Worm (Caenorhabditis elegans) whole organism, dauer: Measurements from ENCODE around the gene rsu-1.
"Not testable (repeated sequence)": the region's sequence is repeated elsewhere in the genome, so short reads cannot be mapped to it uniquely, and the experiment has no call there.

ENCODE experiments used
- unc-62 ChIP-seq: sonication (generic microtip); optimal IDR thresholded peaks from 2 replicates; lab custom pipeline; 2017; ENCODE audit warnings: missing biosample characterization, missing genetic modification reagents, missing genetic modification characterization

rsu-1 gene

DNA sequence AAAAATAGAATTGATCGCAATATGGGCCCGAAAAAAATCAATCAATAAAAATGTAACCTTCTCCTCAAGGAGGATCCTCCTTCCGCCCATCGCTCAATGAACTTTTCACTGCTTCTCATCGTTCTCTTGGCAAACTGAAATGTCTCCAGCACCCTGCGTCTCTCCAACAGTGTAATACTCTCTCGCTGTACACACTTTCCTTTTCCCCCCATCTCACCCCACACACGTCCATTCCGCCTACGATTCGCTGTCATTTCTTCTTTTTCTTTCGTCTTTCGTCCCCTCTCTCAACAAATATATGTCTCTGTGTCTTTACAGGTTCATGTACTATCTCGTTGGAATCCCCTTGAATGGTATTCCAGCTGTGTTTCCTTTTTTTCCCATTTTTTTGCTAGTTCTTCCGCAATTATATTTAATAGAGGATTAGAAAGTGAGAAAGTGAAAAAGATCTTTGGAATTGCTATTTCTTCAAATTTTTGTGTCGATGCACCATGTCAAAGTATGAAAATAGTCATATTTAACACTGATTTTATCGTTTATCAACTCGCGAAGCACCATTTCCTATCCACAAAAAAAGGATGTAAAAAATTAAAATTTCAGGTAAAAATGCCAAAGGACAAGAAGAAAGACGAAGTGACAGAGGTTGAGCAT is at the start of gene rsu-1:
TSS of gene rsu-1 (plus strand) at position 601 of the 651 bp plus-strand sequence.
- TF ChIP-seq unc-62 (GFP tag; lab: Kevin White, UChicago): no peak

DNA sequence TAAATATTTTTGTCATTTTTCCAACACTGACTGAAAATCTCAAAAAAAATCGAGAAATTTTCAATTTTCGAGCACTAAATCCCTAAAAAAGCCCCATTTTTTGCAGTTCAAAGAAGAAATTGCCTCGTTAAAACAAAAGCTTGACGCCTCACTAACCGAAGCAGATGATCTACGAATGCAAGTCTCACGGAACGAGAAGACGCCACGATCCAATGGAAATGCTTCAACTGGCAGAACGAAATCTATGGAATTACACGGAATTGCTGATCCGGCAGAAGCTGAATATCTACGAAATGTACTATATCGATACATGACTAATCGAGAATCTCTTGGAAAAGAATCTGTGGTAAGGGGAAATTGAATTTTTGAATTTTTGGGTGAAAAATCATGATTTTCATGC is 47.9 kb upstream of the rsu-1 start:
- TF ChIP-seq unc-62 (GFP tag; lab: Kevin White, UChicago): no peak

ce11 chrIII:3425438-3425837 is 46.4 kb upstream of the rsu-1 start, which contains the start of gene metl-18:
metl-18 (plus strand) TSS chrIII:3425738.
- TF ChIP-seq unc-62 (GFP tag; lab: Kevin White, UChicago): no peak

DNA sequence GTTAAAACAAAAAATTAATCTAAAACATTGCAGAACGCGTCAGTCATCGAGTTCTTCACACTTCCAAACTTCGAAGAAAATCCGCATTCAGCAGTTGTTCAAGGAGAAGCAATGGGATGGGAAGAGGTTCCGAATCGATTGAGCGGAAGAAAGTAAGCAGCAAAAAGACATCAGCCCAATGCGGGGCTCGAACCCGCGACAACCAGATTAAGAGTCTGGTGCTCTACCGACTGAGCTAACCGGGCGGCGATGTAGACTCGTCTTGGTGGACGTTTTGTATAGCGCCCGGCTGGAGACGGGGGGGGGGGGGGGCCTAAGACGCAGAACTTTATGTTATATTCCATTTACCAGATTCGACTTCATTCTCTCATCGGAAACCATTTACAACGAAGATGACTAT is 45.1 kb upstream of the rsu-1 start:
- TF ChIP-seq unc-62 (GFP tag; lab: Kevin White, UChicago): no peak

DNA sequence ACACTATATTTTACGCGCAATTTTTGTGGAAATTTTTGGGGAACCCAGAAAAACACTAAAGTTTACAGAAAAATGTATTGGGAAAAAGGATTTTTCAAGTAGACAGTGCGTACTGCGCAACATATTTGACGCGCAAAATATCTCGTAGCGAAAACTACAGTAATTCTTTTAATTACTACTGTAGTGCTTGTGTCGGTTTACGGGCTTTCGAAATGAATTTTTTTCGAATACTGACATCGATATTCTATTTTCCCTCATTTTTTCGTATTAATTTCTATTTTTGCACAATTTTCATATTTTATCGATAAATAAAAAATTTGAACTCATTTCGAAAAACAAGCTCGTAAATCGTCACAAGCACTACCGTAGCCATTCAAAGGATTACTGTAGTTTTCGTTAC is 43.2 kb upstream of the rsu-1 start:
- TF ChIP-seq unc-62 (GFP tag; lab: Kevin White, UChicago): no peak

ce11 chrIII:3429761-3430160 is 42.0 kb upstream of the rsu-1 start:
- TF ChIP-seq unc-62 (GFP tag; lab: Kevin White, UChicago): no peak

DNA sequence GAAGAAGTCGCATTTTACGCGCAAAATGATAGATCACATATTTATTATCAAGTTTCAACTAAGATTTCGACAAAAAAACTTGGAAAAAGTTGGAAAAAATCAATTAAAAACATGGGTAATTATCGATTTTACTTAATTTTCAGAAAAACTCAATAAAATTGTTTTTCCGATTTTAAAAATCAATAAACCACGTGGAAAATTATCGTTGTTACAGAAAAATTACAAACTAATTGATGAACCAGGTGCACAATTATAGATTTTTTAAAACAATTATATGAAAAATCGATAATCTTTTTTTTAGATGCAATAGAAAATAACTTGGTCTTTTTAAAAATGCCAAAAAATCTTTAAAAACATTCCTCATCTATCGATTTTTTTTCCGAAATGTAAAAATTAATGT is 41.1 kb upstream of the rsu-1 start:
- TF ChIP-seq unc-62 (GFP tag; lab: Kevin White, UChicago): no peak

DNA sequence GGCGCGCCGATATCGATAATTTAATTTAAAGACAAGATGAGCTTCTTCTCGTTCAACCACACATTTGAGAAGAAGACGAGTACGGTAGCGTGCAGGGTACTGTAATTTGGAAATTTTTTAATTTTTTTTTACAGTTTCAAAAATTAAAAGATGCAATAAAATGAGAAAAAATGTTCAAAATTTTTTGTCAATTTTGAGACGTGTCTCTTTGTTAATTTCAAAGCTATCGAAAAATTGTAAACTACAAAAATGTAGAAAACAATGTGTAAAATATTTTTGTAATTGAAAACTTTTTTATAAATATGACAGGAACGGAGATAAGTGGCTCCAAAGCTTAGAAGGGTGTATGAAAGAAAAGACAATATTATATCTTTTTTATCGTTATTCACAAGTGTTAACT is 40.4 kb upstream of the rsu-1 start, which contains the start of gene K01A11.1:
TSS of gene K01A11.1 (minus strand) at position 101 of the 400 bp plus-strand sequence.
- no peak for TF ChIP-seq unc-62 (GFP tag; lab: Kevin White, UChicago)

DNA sequence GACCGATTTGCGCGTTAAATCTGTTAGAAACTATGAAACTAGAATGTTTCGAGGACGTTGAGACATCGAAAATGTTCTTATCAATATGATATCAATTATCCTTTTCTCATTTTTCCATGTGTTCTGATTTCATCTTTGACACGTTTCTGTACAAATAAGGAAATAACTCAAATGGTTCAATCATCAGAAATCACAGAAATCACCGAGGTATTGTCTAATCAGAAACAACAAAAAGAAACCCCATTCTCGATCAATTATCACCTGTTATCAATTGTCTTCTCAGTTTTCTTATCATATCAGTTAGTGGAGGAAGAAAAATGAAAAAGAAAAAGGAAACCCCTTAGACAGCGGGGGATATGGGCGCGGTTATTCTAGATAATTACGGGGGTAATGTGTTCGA is 36.7 kb upstream of the rsu-1 start:
- TF ChIP-seq unc-62 (GFP tag; lab: Kevin White, UChicago): no peak

- TF ChIP-seq unc-62 (GFP tag; lab: Kevin White, UChicago): no peak
Observed at ce11 chrIII:3437139-3437538, 34.7 kb upstream of the rsu-1 start.

DNA sequence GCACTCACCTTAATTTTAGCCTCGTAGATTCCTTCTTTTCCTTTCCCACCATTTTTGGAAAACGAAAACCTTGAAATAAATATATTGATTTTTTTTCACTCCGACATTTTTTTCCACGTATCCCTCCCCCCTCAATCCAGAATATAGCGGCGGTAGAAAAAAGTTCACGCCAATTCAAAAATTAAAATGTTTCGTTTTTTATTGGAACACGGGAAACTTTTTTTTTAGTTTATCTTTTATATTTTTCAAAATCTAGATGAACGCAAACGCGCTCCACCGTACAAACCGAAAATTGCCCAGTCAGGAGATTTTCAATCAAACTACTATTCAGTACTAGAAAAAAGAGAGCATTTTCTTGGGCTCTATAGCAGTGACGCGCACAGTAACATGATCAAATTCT is 27.7 kb upstream of the rsu-1 start, which contains the start of gene spe-41:
TSS of gene spe-41 (minus strand) at position 72 of the 400 bp plus-strand sequence.
- TF ChIP-seq unc-62 (GFP tag; lab: Kevin White, UChicago): no peak

ce11 chrIII:3452563-3453210 is 19.1 kb upstream of the rsu-1 start, which contains the start of the genes K01A11.3 and C34C12.12:
K01A11.3 (minus strand) TSS chrIII:3452613.
C34C12.12 (plus strand) TSS chrIII:3453194.
- no peak for TF ChIP-seq unc-62 (GFP tag; lab: Kevin White, UChicago)

DNA sequence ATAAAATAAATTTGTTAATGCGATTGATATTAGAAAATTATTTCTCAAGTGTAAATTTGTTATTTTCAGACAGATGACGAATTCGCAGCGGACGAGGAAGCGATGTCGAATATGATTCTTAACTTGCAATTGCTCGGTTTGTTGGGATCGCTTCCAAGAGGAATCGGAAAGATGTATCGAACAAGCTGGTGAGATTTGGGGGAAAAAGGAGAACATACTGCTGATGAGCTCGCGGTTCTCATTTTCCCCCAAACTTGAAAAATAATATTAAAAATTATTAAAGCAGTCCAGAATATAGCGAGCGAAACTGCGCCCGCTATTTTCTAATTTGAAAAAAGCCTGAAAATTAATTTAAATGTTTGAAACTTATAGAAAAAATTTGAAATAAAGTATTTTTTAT is 18.3 kb upstream of the rsu-1 start, which contains the start of gene C34C12.2:
TSS of gene C34C12.2 (plus strand) at position 301 of the 400 bp plus-strand sequence.
- TF ChIP-seq unc-62 (GFP tag; lab: Kevin White, UChicago): not testable (repeated sequence)

DNA sequence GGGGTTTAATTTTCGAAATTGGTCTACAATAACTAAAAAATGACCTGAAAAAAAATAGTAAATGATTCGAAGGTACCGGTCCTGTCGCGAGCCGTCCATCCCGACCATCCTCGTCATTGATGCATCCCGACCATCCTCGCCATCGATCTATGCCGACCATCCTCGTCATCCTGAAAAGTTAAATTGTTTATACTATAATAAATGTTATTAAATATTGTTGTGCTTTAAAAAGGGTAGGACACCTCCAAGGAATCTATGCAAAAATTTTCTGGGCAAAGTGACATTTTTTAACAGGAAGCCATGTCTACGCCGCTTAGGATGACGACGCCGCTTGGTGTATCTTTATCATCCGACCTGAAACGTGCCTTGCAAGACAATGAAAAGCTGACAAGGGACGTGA is 17.8 kb upstream of the rsu-1 start, which contains the start of gene C34C12.1:
TSS of gene C34C12.1 (plus strand) at position 301 of the 400 bp plus-strand sequence.
- not testable (repeated sequence) for TF ChIP-seq unc-62 (GFP tag; lab: Kevin White, UChicago)

- TF ChIP-seq unc-62 (GFP tag; lab: Kevin White, UChicago): no peak
Observed at ce11 chrIII:3456226-3456625, 15.6 kb upstream of the rsu-1 start.

DNA sequence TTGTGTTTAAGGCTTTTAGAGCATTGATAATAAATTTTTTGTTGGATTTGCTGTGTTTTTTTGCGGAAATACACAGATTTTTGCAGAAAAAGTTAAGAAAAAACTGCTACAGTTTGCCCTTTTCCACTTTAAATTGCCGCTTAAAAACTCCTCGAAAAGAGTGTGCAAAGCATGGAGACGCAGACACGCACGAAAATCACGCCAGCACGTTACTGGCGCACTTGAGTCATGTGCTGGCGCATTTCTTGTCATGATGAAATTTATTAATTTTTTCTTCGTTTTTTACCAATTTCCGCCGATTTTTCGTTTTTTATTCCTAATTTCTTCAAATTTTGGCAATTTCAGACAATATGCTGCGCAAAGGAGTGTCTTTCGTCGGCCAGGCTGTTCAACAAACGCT is 11.7 kb upstream of the rsu-1 start, which contains the start of gene C34C12.8:
TSS of gene C34C12.8 (plus strand) at position 346 of the 400 bp plus-strand sequence.
- no peak for TF ChIP-seq unc-62 (GFP tag; lab: Kevin White, UChicago)
